Fruit fly (Drosophila melanogaster) Kc167 (cell line): Measurements from ENCODE around the gene CG31371.

Source experiments
- Myc ChIP-seq: fragments of >200 bp; optimal IDR thresholded peaks from 2 replicates; lab custom pipeline; 2017; ENCODE audit warnings: missing external identifiers
- h ChIP-seq: fragments of >200 bp; optimal IDR thresholded peaks from 3 replicates; lab custom pipeline; 2018; ENCODE audit warnings: missing external identifiers
- insv ChIP-seq: fragments of >200 bp; optimal IDR thresholded peaks from 3 replicates; lab custom pipeline; 2018; ENCODE audit warnings: missing external identifiers
- psq ChIP-seq: fragments of >200 bp; optimal IDR thresholded peaks from 2 replicates; lab custom pipeline; 2017; ENCODE audit warnings: missing external identifiers

DNA sequence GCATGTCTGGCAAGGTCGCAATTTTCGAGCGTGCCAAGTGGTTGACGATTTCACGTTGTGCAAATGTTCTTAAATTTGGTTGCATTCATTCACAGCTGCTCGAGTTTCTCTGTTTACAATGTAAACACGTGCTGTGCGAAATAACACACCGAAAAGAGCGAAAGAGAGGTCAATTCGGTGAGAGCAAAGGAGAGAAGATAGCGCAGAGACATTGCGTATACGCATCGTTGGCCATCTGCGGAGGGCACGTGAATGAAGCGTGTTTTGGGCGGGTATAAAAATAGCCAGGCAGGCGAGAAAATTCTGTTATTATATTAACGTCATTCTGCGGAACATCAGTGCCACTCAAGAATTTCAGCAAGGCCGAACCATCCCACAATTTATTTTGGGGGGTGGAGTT lies 48.9 kb downstream of the CG31371 start:
- TF ChIP-seq insv (no peak), Myc (lab: Kevin White, UChicago) (no peak), h (lab: Kevin White, UChicago) (no peak), psq (lab: Kevin White, UChicago) (no peak)
